Worm (Caenorhabditis elegans) whole organism, L2 larva: ENCODE results near the gene cyp-33A1.

ENCODE experiments used
- C34F6.9 ChIP-seq: fragments of 150-350 bp; optimal IDR thresholded peaks from 2 replicates; lab custom pipeline; 2014; ENCODE audit warnings: missing biosample characterization, missing genetic modification characterization
- F13H6.1 ChIP-seq: sonication (generic microtip); optimal IDR thresholded peaks from 2 replicates; lab custom pipeline; 2016; ENCODE audit warnings: missing genetic modification characterization, missing compliant biosample characterization
- Y55F3AM.14 ChIP-seq: fragments of 200-800 bp; sonication (Bioruptor generic); optimal IDR thresholded peaks from 2 replicates; lab custom pipeline; 2018; ENCODE audit warnings: mild to moderate bottlenecking, missing genetic modification characterization, missing compliant biosample characterization
- alr-1 ChIP-seq: fragments of 150-350 bp; optimal IDR thresholded peaks from 2 replicates; lab custom pipeline; 2014; ENCODE audit warnings: missing biosample characterization, missing genetic modification characterization
- aly-2 ChIP-seq: fragments of 150-350 bp; optimal IDR thresholded peaks from 2 replicates; lab custom pipeline; 2014; ENCODE audit warnings: missing biosample characterization, missing genetic modification characterization
- ama-1 ChIP-seq: fragments of 150-350 bp; optimal IDR thresholded peaks from 2 replicates; lab custom pipeline; 2018; ENCODE audit warnings: inconsistent platforms
- blmp-1 ChIP-seq: sonication (generic microtip); optimal IDR thresholded peaks from 2 replicates; lab custom pipeline; 2017; ENCODE audit warnings: missing genetic modification characterization, mild to moderate bottlenecking, missing compliant biosample characterization, antibody characterized with exemption, moderate library complexity; ENCODE audit not compliant: insufficient read depth
- ceh-16 ChIP-seq: fragments of 150-350 bp; optimal IDR thresholded peaks from 2 replicates; lab custom pipeline; 2014; ENCODE audit warnings: missing biosample characterization, missing genetic modification characterization
- ceh-82 ChIP-seq: fragments of 150-350 bp; optimal IDR thresholded peaks from 2 replicates; lab custom pipeline; 2014; ENCODE audit warnings: missing biosample characterization, missing genetic modification characterization
- dmd-4 ChIP-seq: sonication (generic microtip); optimal IDR thresholded peaks from 2 replicates; lab custom pipeline; 2017; ENCODE audit warnings: missing biosample characterization, missing genetic modification characterization
- egl-27 ChIP-seq: sonication (generic microtip); optimal IDR thresholded peaks from 3 replicates; lab custom pipeline; 2017; ENCODE audit warnings: missing biosample characterization, missing genetic modification reagents, missing genetic modification characterization
- elt-1 ChIP-seq: fragments of 150-350 bp; optimal IDR thresholded peaks from 2 replicates; lab custom pipeline; 2014; ENCODE audit warnings: missing biosample characterization, missing genetic modification characterization
- gmeb-1 ChIP-seq: fragments of 150-350 bp; optimal IDR thresholded peaks from 2 replicates; lab custom pipeline; 2014; ENCODE audit warnings: missing biosample characterization, missing genetic modification characterization
- lin-11 ChIP-seq: fragments of 150-350 bp; sonication (generic microtip); optimal IDR thresholded peaks from 2 replicates; lab custom pipeline; 2014; ENCODE audit warnings: missing biosample characterization, missing genetic modification characterization, inconsistent platforms, mixed read lengths
- lin-13 ChIP-seq: fragments of 150-350 bp; optimal IDR thresholded peaks from 2 replicates; lab custom pipeline; 2014; ENCODE audit warnings: missing biosample characterization, missing genetic modification reagents, missing genetic modification characterization
- lin-39 ChIP-seq: fragments of 150-350 bp; optimal IDR thresholded peaks from 2 replicates; lab custom pipeline; 2014; ENCODE audit warnings: missing biosample characterization, missing genetic modification reagents, missing genetic modification characterization
- mbf-1 ChIP-seq: sonication (generic microtip); optimal IDR thresholded peaks from 2 replicates; lab custom pipeline; 2017; ENCODE audit warnings: missing biosample characterization, missing genetic modification characterization
- nhr-10 ChIP-seq: sonication (generic microtip); optimal IDR thresholded peaks from 2 replicates; lab custom pipeline; 2017; ENCODE audit warnings: missing biosample characterization, missing genetic modification characterization
- nhr-11 ChIP-seq: fragments of 150-350 bp; optimal IDR thresholded peaks from 2 replicates; lab custom pipeline; 2014; ENCODE audit warnings: missing biosample characterization, missing genetic modification characterization
- nhr-12 ChIP-seq: fragments of 150-350 bp; optimal IDR thresholded peaks from 2 replicates; lab custom pipeline; 2014; ENCODE audit warnings: missing biosample characterization, missing genetic modification characterization
- nhr-21 ChIP-seq: fragments of 150-350 bp; optimal IDR thresholded peaks from 2 replicates; lab custom pipeline; 2014; ENCODE audit warnings: missing biosample characterization, missing genetic modification characterization
- nhr-23 ChIP-seq: fragments of 150-350 bp; optimal IDR thresholded peaks from 2 replicates; lab custom pipeline; 2014; ENCODE audit warnings: missing biosample characterization, missing genetic modification reagents, missing genetic modification characterization
- nhr-25 ChIP-seq: fragments of 150-350 bp; sonication (generic microtip); optimal IDR thresholded peaks from 3 replicates; lab custom pipeline; 2014; ENCODE audit warnings: missing biosample characterization, missing genetic modification characterization
- nhr-6 ChIP-seq: fragments of 150-350 bp; optimal IDR thresholded peaks from 2 replicates; lab custom pipeline; 2014; ENCODE audit warnings: missing biosample characterization, missing genetic modification characterization
- nhr-77 ChIP-seq: fragments of 150-350 bp; optimal IDR thresholded peaks from 2 replicates; lab custom pipeline; 2014; ENCODE audit warnings: missing biosample characterization, missing genetic modification characterization
- peb-1 ChIP-seq: fragments of 150-350 bp; optimal IDR thresholded peaks from 2 replicates; lab custom pipeline; 2014; ENCODE audit warnings: missing biosample characterization, missing genetic modification characterization
- sem-4 ChIP-seq: fragments of 150-350 bp; optimal IDR thresholded peaks from 2 replicates; lab custom pipeline; 2014; ENCODE audit warnings: missing biosample characterization, missing genetic modification reagents, missing genetic modification characterization
- skn-1 ChIP-seq: sonication (generic microtip); optimal IDR thresholded peaks from 2 replicates; lab custom pipeline; 2017; ENCODE audit warnings: missing biosample characterization, missing genetic modification characterization
- sma-3 ChIP-seq: sonication (generic microtip); optimal IDR thresholded peaks from 2 replicates; lab custom pipeline; 2016; ENCODE audit warnings: missing genetic modification reagents, missing genetic modification characterization, missing compliant biosample characterization
- sma-9 ChIP-seq, 2 experiments: fragments of 150-350 bp in 1 of 2; sonication (generic microtip) in 1 of 2; optimal IDR thresholded peaks; 2 replicates each; lab custom pipeline; 2014 to 2016; ENCODE audit warnings: missing genetic modification characterization in 2 of 2, mild to moderate bottlenecking in 1 of 2, missing biosample characterization in 1 of 2, missing compliant biosample characterization in 1 of 2, missing genetic modification reagents in 1 of 2, moderate library complexity in 1 of 2
- unc-39 ChIP-seq: fragments of 150-350 bp; optimal IDR thresholded peaks from 2 replicates; lab custom pipeline; 2014; ENCODE audit warnings: missing biosample characterization, missing genetic modification characterization
- unc-55 ChIP-seq: fragments of 150-350 bp; sonication (generic microtip); optimal IDR thresholded peaks from 3 replicates; lab custom pipeline; 2014; ENCODE audit warnings: missing biosample characterization, missing genetic modification reagents, missing genetic modification characterization
- zag-1 ChIP-seq: fragments of 150-350 bp; optimal IDR thresholded peaks from 2 replicates; lab custom pipeline; 2014; ENCODE audit warnings: missing biosample characterization, missing genetic modification characterization
- ztf-1 ChIP-seq: fragments of 200-800 bp; sonication (Bioruptor generic); conservative IDR thresholded peaks from 2 replicates; pipeline ENCODE4 v1.3.6; 2022; ENCODE audit warnings: missing genetic modification characterization, missing compliant biosample characterization
- ztf-11 ChIP-seq: sonication (generic microtip); optimal IDR thresholded peaks from 2 replicates; lab custom pipeline; 2017; ENCODE audit warnings: missing biosample characterization, missing genetic modification characterization
- ztf-4 ChIP-seq: fragments of 150-350 bp; optimal IDR thresholded peaks from 2 replicates; lab custom pipeline; 2014; ENCODE audit warnings: missing biosample characterization, missing genetic modification characterization

The cyp-33A1 gene

ce11 chrV:7649963-7650362 lies 31.3 kb downstream of the cyp-33A1 start:
- TF ChIP-seq gmeb-1 (tag; lab: Kevin White, UChicago) = no peak
- no peak for TF ChIP-seq unc-55 (GFP tag; lab: Kevin White, UChicago)
- no peak for TF ChIP-seq C34F6.9 (tag; lab: Kevin White, UChicago)
- TF ChIP-seq zag-1 (tag; lab: Kevin White, UChicago) = no peak
- TF ChIP-seq sma-9 (GFP tag; optimal IDR thresholded peaks at IDR 0.05; lab: Kevin White, UChicago) = no peak
- no peak for TF ChIP-seq sma-9 (tag; optimal IDR thresholded peaks at IDR 0.05; lab: Kevin White, UChicago)
- no peak for TF ChIP-seq lin-13 (GFP tag; lab: Kevin White, UChicago)
- TF ChIP-seq ama-1 (lab: Kevin White, UChicago) = no peak
- no peak for TF ChIP-seq ceh-82
- TF ChIP-seq aly-2 (tag; lab: Kevin White, UChicago) = no peak
- no peak for TF ChIP-seq blmp-1 (tag; lab: Kevin White, UChicago)
- TF ChIP-seq ztf-4 (tag; lab: Kevin White, UChicago) = no peak
- no peak for TF ChIP-seq sem-4 (tag; lab: Kevin White, UChicago)
- TF ChIP-seq peb-1 (tag; lab: Kevin White, UChicago) = no peak
- TF ChIP-seq mbf-1 = no peak
- TF ChIP-seq nhr-10 (tag; lab: Kevin White, UChicago) = no peak
- TF ChIP-seq nhr-25 (tag; lab: Kevin White, UChicago) = no peak

- TF ChIP-seq ama-1 (lab: Kevin White, UChicago) (no peak), gmeb-1 (tag; lab: Kevin White, UChicago) (no peak), nhr-21 (tag; lab: Kevin White, UChicago) (no peak), sma-9 (GFP tag; optimal IDR thresholded peaks at IDR 0.05; lab: Kevin White, UChicago) (no peak), sma-9 (tag; optimal IDR thresholded peaks at IDR 0.05; lab: Kevin White, UChicago) (no peak), nhr-11 (no peak)
Observed at ce11 chrV:7647147-7647546, 34.1 kb downstream of the cyp-33A1 start.

ce11 chrV:7645454-7645853 lies 35.8 kb downstream of the cyp-33A1 start, which contains the start of gene str-47:
str-47 (plus strand) TSS chrV:7645754.
- TF ChIP-seq skn-1 (tag; lab: Kevin White, UChicago) (no peak), egl-27 (tag; lab: Kevin White, UChicago) (no peak)

ce11 chrV:7643416-7643815 lies 37.8 kb downstream of the cyp-33A1 start, which contains the start of gene F07C4.11:
F07C4.11 (minus strand) TSS chrV:7643516.
- TF ChIP-seq ztf-11 (tag; lab: Kevin White, UChicago) = no peak
- no peak for TF ChIP-seq ceh-16 (tag; lab: Kevin White, UChicago)
- TF ChIP-seq unc-39 (tag; lab: Kevin White, UChicago) = no peak
- no peak for TF ChIP-seq zag-1 (tag; lab: Kevin White, UChicago)
- no peak for TF ChIP-seq nhr-23 (tag; lab: Kevin White, UChicago)
- TF ChIP-seq sma-9 (GFP tag; optimal IDR thresholded peaks at IDR 0.05; lab: Kevin White, UChicago) = no peak
- no peak for TF ChIP-seq sma-9 (tag; optimal IDR thresholded peaks at IDR 0.05; lab: Kevin White, UChicago)
- TF ChIP-seq ceh-82 = no peak
- TF ChIP-seq mbf-1 = no peak
- no peak for TF ChIP-seq ztf-1
- TF ChIP-seq aly-2 (tag; lab: Kevin White, UChicago) = no peak
- no peak for TF ChIP-seq F13H6.1
- no peak for TF ChIP-seq nhr-77 (tag; lab: Kevin White, UChicago)

ce11 chrV:7641718-7642117 lies 39.5 kb downstream of the cyp-33A1 start:
- TF ChIP-seq peb-1 (tag; lab: Kevin White, UChicago) (no peak), lin-13 (GFP tag; lab: Kevin White, UChicago) (no peak), nhr-12 (tag; lab: Kevin White, UChicago) (no peak), egl-27 (tag; lab: Kevin White, UChicago) (no peak), ceh-82 (no peak), alr-1 (tag; lab: Kevin White, UChicago) (no peak), nhr-77 (tag; lab: Kevin White, UChicago) (no peak), sma-3 (GFP tag; lab: Kevin White, UChicago) (no peak), unc-55 (GFP tag; lab: Kevin White, UChicago) (no peak), elt-1 (tag; lab: Kevin White, UChicago) (no peak), nhr-10 (tag; lab: Kevin White, UChicago) (no peak)

ce11 chrV:7639787-7640186 lies 41.5 kb downstream of the cyp-33A1 start, which contains the start of gene F07C4.10:
F07C4.10 (minus strand) TSS chrV:7639887.
- TF ChIP-seq sma-9 (GFP tag; optimal IDR thresholded peaks at IDR 0.05; lab: Kevin White, UChicago) = no peak
- no peak for TF ChIP-seq sma-9 (tag; optimal IDR thresholded peaks at IDR 0.05; lab: Kevin White, UChicago)
- no peak for TF ChIP-seq nhr-77 (tag; lab: Kevin White, UChicago)
- no peak for TF ChIP-seq elt-1 (tag; lab: Kevin White, UChicago)
- no peak for TF ChIP-seq C34F6.9 (tag; lab: Kevin White, UChicago)
- TF ChIP-seq mbf-1 = no peak
- TF ChIP-seq dmd-4 = no peak
- no peak for TF ChIP-seq ztf-11 (tag; lab: Kevin White, UChicago)
- no peak for TF ChIP-seq lin-11 (tag; lab: Kevin White, UChicago)
- no peak for TF ChIP-seq blmp-1 (tag; lab: Kevin White, UChicago)
- TF ChIP-seq aly-2 (tag; lab: Kevin White, UChicago) = no peak
- TF ChIP-seq lin-39 (tag; lab: Kevin White, UChicago) = no peak
- no peak for TF ChIP-seq sem-4 (tag; lab: Kevin White, UChicago)
- TF ChIP-seq Y55F3AM.14 (GFP tag; lab: Kevin White, UChicago) = no peak
- TF ChIP-seq alr-1 (tag; lab: Kevin White, UChicago) = no peak
- no peak for TF ChIP-seq unc-55 (GFP tag; lab: Kevin White, UChicago)
- no peak for TF ChIP-seq gmeb-1 (tag; lab: Kevin White, UChicago)
- TF ChIP-seq F13H6.1 = no peak
- TF ChIP-seq nhr-6 (tag; lab: Kevin White, UChicago) = no peak
